Worm (Caenorhabditis elegans) whole organism, L1 larva: ENCODE results near the gene nlp-22.

Experiments
- ama-1 ChIP-seq: fragments of 150-350 bp; optimal IDR thresholded peaks from 2 replicates; lab custom pipeline; 2014
- blmp-1 ChIP-seq: fragments of 150-350 bp; optimal IDR thresholded peaks from 2 replicates; lab custom pipeline; 2014; ENCODE audit warnings: missing biosample characterization, missing genetic modification characterization
- ets-5 ChIP-seq: fragments of 200-800 bp; sonication (Bioruptor generic); IDR thresholded peaks from 2 replicates; pipeline ENCODE4 v1.3.6; 2022; ENCODE audit warnings: missing genetic modification characterization, missing compliant biosample characterization
- lsy-2 ChIP-seq, 2 experiments: fragments of 150-350 bp; optimal IDR thresholded peaks; 2 replicates each; lab custom pipeline; 2014; ENCODE audit warnings: missing biosample characterization in 2 of 2, missing genetic modification characterization in 2 of 2
- nhr-237 ChIP-seq: fragments of 150-350 bp; optimal IDR thresholded peaks from 2 replicates; lab custom pipeline; 2014; ENCODE audit warnings: missing biosample characterization, missing genetic modification characterization
- nhr-76 ChIP-seq: sonication (generic microtip); optimal IDR thresholded peaks from 2 replicates; lab custom pipeline; 2017; ENCODE audit warnings: missing biosample characterization, missing genetic modification characterization
- nhr-84 ChIP-seq: sonication (generic microtip); optimal IDR thresholded peaks from 2 replicates; lab custom pipeline; 2017; ENCODE audit warnings: missing biosample characterization, missing genetic modification characterization
- pqm-1 ChIP-seq: sonication (generic microtip); optimal IDR thresholded peaks from 3 replicates; lab custom pipeline; 2017; ENCODE audit warnings: missing biosample characterization, missing genetic modification characterization
- sox-4 ChIP-seq: sonication (generic microtip); optimal IDR thresholded peaks from 2 replicates; lab custom pipeline; 2016; ENCODE audit warnings: missing genetic modification characterization, missing compliant biosample characterization

- TF ChIP-seq lsy-2 (tag; optimal IDR thresholded peaks at IDR 0.05; lab: Kevin White, UChicago): peak in 1 of 2 experiments; percentile 34
- TF ChIP-seq nhr-84 (tag; lab: Kevin White, UChicago): no peak
- no peak for TF ChIP-seq ama-1
- TF ChIP-seq ets-5 (GFP tag; lab: Robert Waterston, UW): no peak
- no peak for TF ChIP-seq nhr-76 (tag; lab: Kevin White, UChicago)
- no peak for TF ChIP-seq pqm-1
- TF ChIP-seq nhr-237 (tag; lab: Kevin White, UChicago): no peak
- no peak for TF ChIP-seq blmp-1 (tag; lab: Kevin White, UChicago)
- no peak for TF ChIP-seq sox-4 (tag; lab: Kevin White, UChicago)
These were observed 13.0 kb downstream of the nlp-22 start for ce11 chrX:2328873-2329272.
